Worm (Caenorhabditis elegans) whole organism, young adult: ENCODE results near the gene yap-1.

Source experiments
- F23B12.7 ChIP-seq: sonication (generic microtip); optimal IDR thresholded peaks from 2 replicates; lab custom pipeline; 2017; ENCODE audit warnings: missing genetic modification characterization, mild to moderate bottlenecking, missing compliant biosample characterization, antibody characterized with exemption, moderate library complexity; ENCODE audit not compliant: insufficient read depth
- F37B4.10 ChIP-seq: fragments of 200-800 bp; sonication (Bioruptor generic); IDR thresholded peaks from 2 replicates; pipeline ENCODE4 v1.3.6; 2022; ENCODE audit warnings: missing genetic modification characterization, missing compliant biosample characterization
- K11D2.4 ChIP-seq: fragments of 200-800 bp; sonication (Bioruptor generic); IDR thresholded peaks from 2 replicates; pipeline ENCODE4 v1.3.6; 2022; ENCODE audit warnings: missing genetic modification reagents, missing genetic modification characterization, missing compliant biosample characterization
- K12H6.12 ChIP-seq: fragments of 200-800 bp; sonication (Bioruptor generic); optimal IDR thresholded peaks from 2 replicates; lab custom pipeline; 2018; ENCODE audit warnings: mild to moderate bottlenecking, missing genetic modification characterization, missing compliant biosample characterization
- Y53F4B.3 ChIP-seq: fragments of 200-800 bp; sonication (Bioruptor generic); IDR thresholded peaks from 2 replicates; pipeline ENCODE4 v1.3.6; 2022; ENCODE audit warnings: missing genetic modification reagents, missing genetic modification characterization, missing compliant biosample characterization
- Y79H2A.3 ChIP-seq: fragments of 200-800 bp; sonication (Bioruptor generic); conservative IDR thresholded peaks from 2 replicates; pipeline ENCODE4 v1.3.6; 2022; ENCODE audit warnings: missing genetic modification reagents, missing genetic modification characterization, missing compliant biosample characterization
- akir-1 ChIP-seq: fragments of 200-800 bp; sonication (Bioruptor generic); optimal IDR thresholded peaks from 2 replicates; lab custom pipeline; 2018; ENCODE audit warnings: mild to moderate bottlenecking, missing genetic modification characterization, moderate library complexity, missing compliant biosample characterization
- aptf-2 ChIP-seq: fragments of 200-800 bp; sonication (Bioruptor generic); conservative IDR thresholded peaks from 2 replicates; pipeline ENCODE4 v1.3.6; 2022; ENCODE audit warnings: missing genetic modification reagents, missing genetic modification characterization, missing compliant biosample characterization
- athp-1 ChIP-seq: sonication (generic microtip); optimal IDR thresholded peaks from 2 replicates; lab custom pipeline; 2017; ENCODE audit warnings: mild to moderate bottlenecking, missing genetic modification characterization, missing compliant biosample characterization
- attf-5 ChIP-seq: fragments of 200-800 bp; sonication (Bioruptor generic); optimal IDR thresholded peaks from 2 replicates; lab custom pipeline; 2018; ENCODE audit warnings: mild to moderate bottlenecking, missing genetic modification characterization, missing compliant biosample characterization
- attf-6 ChIP-seq: fragments of 200-800 bp; sonication (Bioruptor generic); IDR thresholded peaks from 2 replicates; pipeline ENCODE4 v1.3.6; 2022; ENCODE audit warnings: missing genetic modification reagents, missing genetic modification characterization, missing compliant biosample characterization
- bed-1 ChIP-seq: fragments of 200-800 bp; sonication (Bioruptor generic); IDR thresholded peaks from 2 replicates; pipeline ENCODE4 v1.3.6; 2022; ENCODE audit warnings: missing genetic modification reagents, missing genetic modification characterization, missing compliant biosample characterization
- cebp-1 ChIP-seq, 2 experiments: fragments of 200-800 bp in 1 of 2; sonication (Bioruptor generic) in 1 of 2; sonication (generic microtip) in 1 of 2; IDR thresholded peaks in 1 of 2; optimal IDR thresholded peaks in 1 of 2; 2 replicates each; pipeline versions ENCODE4 v1.3.6 to Lab custom; 2017 to 2022; ENCODE audit warnings: missing compliant biosample characterization in 2 of 2, missing genetic modification characterization in 2 of 2, mild to moderate bottlenecking in 1 of 2, missing genetic modification reagents in 1 of 2, moderate library complexity in 1 of 2
- ceh-27 ChIP-seq: fragments of 200-800 bp; sonication (Bioruptor generic); optimal IDR thresholded peaks from 2 replicates; lab custom pipeline; 2018; ENCODE audit warnings: mild to moderate bottlenecking, missing genetic modification characterization, moderate library complexity, missing compliant biosample characterization
- dox-1 ChIP-seq: fragments of 200-800 bp; sonication (Bioruptor generic); IDR thresholded peaks from 2 replicates; pipeline ENCODE4 v1.3.6; 2022; ENCODE audit warnings: missing genetic modification reagents, missing genetic modification characterization, missing compliant biosample characterization
- let-607 ChIP-seq, 2 experiments: fragments of 200-800 bp in 1 of 2; sonication (Bioruptor generic) in 1 of 2; sonication (generic microtip) in 1 of 2; optimal IDR thresholded peaks; 2 replicates each; lab custom pipeline; 2016 to 2018; ENCODE audit warnings: mild to moderate bottlenecking in 2 of 2, missing compliant biosample characterization in 2 of 2, missing genetic modification characterization in 2 of 2, moderate library complexity in 2 of 2, missing genotype in 1 of 2
- lin-40 ChIP-seq: sonication (generic microtip); optimal IDR thresholded peaks from 2 replicates; lab custom pipeline; 2016; ENCODE audit warnings: missing genetic modification characterization, mild to moderate bottlenecking, missing compliant biosample characterization, missing genotype, missing genetic modification reagents
- madf-3 ChIP-seq: fragments of 200-800 bp; sonication (Bioruptor generic); IDR thresholded peaks from 2 replicates; pipeline ENCODE4 v1.3.6; 2022; ENCODE audit warnings: missing genetic modification reagents, missing genetic modification characterization, missing compliant biosample characterization
- mcd-1 ChIP-seq: fragments of 200-800 bp; sonication (Bioruptor generic); IDR thresholded peaks from 2 replicates; pipeline ENCODE4 v1.3.6; 2022; ENCODE audit warnings: missing genetic modification reagents, missing genetic modification characterization, missing compliant biosample characterization
- nhr-27 ChIP-seq: fragments of 200-800 bp; sonication (Bioruptor generic); optimal IDR thresholded peaks from 2 replicates; lab custom pipeline; 2018; ENCODE audit warnings: mild to moderate bottlenecking, missing genetic modification characterization, moderate library complexity, missing compliant biosample characterization
- nhr-80 ChIP-seq: sonication (generic microtip); optimal IDR thresholded peaks from 2 replicates; lab custom pipeline; 2016; ENCODE audit warnings: missing genetic modification characterization, missing compliant biosample characterization
- nhr-90 ChIP-seq: sonication (generic microtip); optimal IDR thresholded peaks from 2 replicates; lab custom pipeline; 2016; ENCODE audit warnings: missing genotype, mild to moderate bottlenecking, missing genetic modification characterization, missing compliant biosample characterization
- pha-4 ChIP-seq: fragments of 150-350 bp; sonication (generic microtip); optimal IDR thresholded peaks from 2 replicates; lab custom pipeline; 2014; ENCODE audit warnings: missing biosample characterization, missing genetic modification reagents, missing genetic modification characterization
- rcor-1 ChIP-seq: fragments of 200-800 bp; sonication (Bioruptor generic); IDR thresholded peaks from 2 replicates; pipeline ENCODE4 v1.3.6; 2022; ENCODE audit warnings: missing genetic modification reagents, missing genetic modification characterization, missing compliant biosample characterization
- snpc-1.1 ChIP-seq: sonication (generic microtip); optimal IDR thresholded peaks from 2 replicates; lab custom pipeline; 2017; ENCODE audit warnings: missing genetic modification characterization, mild to moderate bottlenecking, missing compliant biosample characterization, antibody characterized with exemption, moderate library complexity, missing genotype, missing genetic modification reagents; ENCODE audit not compliant: insufficient read depth
- somi-1 ChIP-seq: fragments of 200-800 bp; sonication (Bioruptor generic); optimal IDR thresholded peaks from 2 replicates; lab custom pipeline; 2018; ENCODE audit warnings: mild to moderate bottlenecking, missing genetic modification characterization, missing compliant biosample characterization
- tbp1 ChIP-seq: fragments of 200-800 bp; sonication (Bioruptor generic); optimal IDR thresholded peaks from 2 replicates; lab custom pipeline; 2018; ENCODE audit warnings: mild to moderate bottlenecking, missing genetic modification characterization, missing compliant biosample characterization
- tbx-9 ChIP-seq: sonication (generic microtip); optimal IDR thresholded peaks from 2 replicates; lab custom pipeline; 2016; ENCODE audit warnings: borderline replicate concordance, missing genetic modification characterization, inconsistent platforms, missing compliant biosample characterization
- tlf-1 ChIP-seq: fragments of 200-800 bp; sonication (Bioruptor generic); optimal IDR thresholded peaks from 2 replicates; lab custom pipeline; 2018; ENCODE audit warnings: mild to moderate bottlenecking, missing genetic modification characterization, missing compliant biosample characterization
- unc-130 ChIP-seq: sonication (generic microtip); optimal IDR thresholded peaks from 2 replicates; lab custom pipeline; 2016; ENCODE audit warnings: missing genetic modification reagents, missing genetic modification characterization, missing compliant biosample characterization
- ztf-18 ChIP-seq: sonication (generic microtip); optimal IDR thresholded peaks from 2 replicates; lab custom pipeline; 2016; ENCODE audit warnings: missing genotype, mild to moderate bottlenecking, missing genetic modification characterization, missing compliant biosample characterization
- ztf-22 ChIP-seq: fragments of 200-800 bp; sonication (Bioruptor generic); optimal IDR thresholded peaks from 2 replicates; lab custom pipeline; 2018; ENCODE audit warnings: mild to moderate bottlenecking, missing genetic modification characterization, moderate library complexity, missing compliant biosample characterization
- ztf-26 ChIP-seq: sonication (generic microtip); optimal IDR thresholded peaks from 2 replicates; lab custom pipeline; 2017; ENCODE audit warnings: missing genetic modification characterization, missing compliant biosample characterization

yap-1 gene

ce11 chrX:10679193-10679592, 12.6 kb upstream of the yap-1 start:
- TF ChIP-seq dox-1 (GFP tag; lab: Robert Waterston, UW) (peak; percentile 64; the same call in 1 of the 2 replicates), F23B12.7 (tag; lab: Kevin White, UChicago) (peak; percentile 10), nhr-80 (tag; lab: Kevin White, UChicago) (peak; percentile 86), tbp1 (GFP tag; lab: Kevin White, UChicago) (peak; percentile 24), cebp-1 (GFP tag; IDR thresholded peaks at IDR 0.05; lab: Robert Waterston, UW) (no peak), cebp-1 (tag; optimal IDR thresholded peaks at IDR 0.05; lab: Kevin White, UChicago) (peak; percentile 54), K12H6.12 (tag; lab: Kevin White, UChicago) (peak; percentile 20), K11D2.4 (GFP tag; lab: Robert Waterston, UW) (0 out of 2 replicates have a peak, but pooled peaks have one; percentile 23), attf-5 (GFP tag; lab: Kevin White, UChicago) (peak; percentile 42), aptf-2 (no peak), pha-4 (peak; percentile 27), rcor-1 (GFP tag; lab: Robert Waterston, UW) (no peak), nhr-90 (peak; percentile 2), let-607 (tag; optimal IDR thresholded peaks at IDR 0.05; lab: Kevin White, UChicago) (peak; percentile 86 to 87), somi-1 (GFP tag; lab: Kevin White, UChicago) (no peak)

- TF ChIP-seq snpc-1.1 (tag; lab: Kevin White, UChicago) (no peak), unc-130 (GFP tag; lab: Kevin White, UChicago) (no peak), Y53F4B.3 (GFP tag; lab: Robert Waterston, UW) (no peak)
These were observed 10.0 kb upstream of the yap-1 start, which contains the start of gene phf-31 for ce11 chrX:10681698-10682097. phf-31 (plus strand) TSS chrX:10681998.

- no peak for TF ChIP-seq cebp-1 (GFP tag; IDR thresholded peaks at IDR 0.05; lab: Robert Waterston, UW)
- peak; percentile 50 for TF ChIP-seq cebp-1 (tag; optimal IDR thresholded peaks at IDR 0.05; lab: Kevin White, UChicago)
- TF ChIP-seq mcd-1 (GFP tag; lab: Robert Waterston, UW): no peak
- TF ChIP-seq nhr-27: no peak
- no peak for TF ChIP-seq tlf-1 (GFP tag; lab: Kevin White, UChicago)
- TF ChIP-seq F23B12.7 (tag; lab: Kevin White, UChicago): peak; percentile 43
- TF ChIP-seq K12H6.12 (tag; lab: Kevin White, UChicago): peak; percentile 4
- no peak for TF ChIP-seq ztf-22 (GFP tag; lab: Kevin White, UChicago)
- TF ChIP-seq akir-1 (GFP tag; lab: Kevin White, UChicago): no peak
- no peak for TF ChIP-seq madf-3 (GFP tag; lab: Robert Waterston, UW)
- TF ChIP-seq bed-1 (GFP tag; lab: Robert Waterston, UW): no peak
- peak; percentile 31 for TF ChIP-seq ztf-26
- peak; percentile 19 for TF ChIP-seq lin-40 (tag; lab: Kevin White, UChicago)
- 0 out of 2 replicates have a peak, but pooled peaks have one; percentile 41 for TF ChIP-seq dox-1 (GFP tag; lab: Robert Waterston, UW)
- no peak for TF ChIP-seq tbx-9 (tag; lab: Kevin White, UChicago)
- no peak for TF ChIP-seq F37B4.10 (GFP tag; lab: Robert Waterston, UW)
- no peak for TF ChIP-seq attf-6 (GFP tag; lab: Robert Waterston, UW)
- peak; percentile 77 for TF ChIP-seq nhr-80 (tag; lab: Kevin White, UChicago)
- peak; percentile 35 for TF ChIP-seq somi-1 (GFP tag; lab: Kevin White, UChicago)
- peak; percentile 57 for TF ChIP-seq attf-5 (GFP tag; lab: Kevin White, UChicago)
- TF ChIP-seq ceh-27: peak; percentile 2
- no peak for TF ChIP-seq athp-1
- TF ChIP-seq Y79H2A.3 (GFP tag; lab: Robert Waterston, UW): no peak
- TF ChIP-seq ztf-18 (tag; lab: Kevin White, UChicago): no peak
These were observed 7.2 kb upstream of the yap-1 start for ce11 chrX:10684533-10684932.
